Fruit fly (Drosophila melanogaster): ENCODE results near the gene Rnmt.

DNA sequence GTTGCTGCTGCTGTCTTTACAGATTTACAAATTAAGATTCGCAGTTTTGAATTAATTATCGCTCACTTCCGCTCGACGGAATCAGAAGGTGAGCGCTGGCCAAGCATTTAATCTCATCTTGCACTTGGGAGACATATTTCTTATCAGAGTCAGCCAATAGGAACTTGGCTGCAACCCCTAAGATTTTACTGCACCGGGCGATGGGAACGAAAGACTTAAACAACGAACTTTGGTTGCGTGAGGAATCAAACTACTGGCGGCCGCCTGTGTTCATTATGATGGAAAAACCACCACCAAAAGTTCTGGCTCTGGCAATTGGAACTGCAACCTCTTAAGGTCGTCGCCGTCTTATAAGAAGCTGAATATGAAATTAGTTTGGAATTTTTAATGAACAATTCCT is 34.0 kb downstream of the Rnmt start:
- TF ChIP-seq h (optimal IDR thresholded peaks at IDR 0.05) (no peak), Sin3A (optimal IDR thresholded peaks at IDR 0.05) (no peak)
